Worm (Caenorhabditis elegans) whole organism, young adult: ENCODE results near the gene F59A7.12.
A peak's percentile ranks its signal among the peaks of the same experiment; 100 is the strongest.

Experiments
- B0019.2 ChIP-seq: fragments of 200-800 bp; sonication (Bioruptor generic); conservative IDR thresholded peaks from 2 replicates; pipeline ENCODE4 v1.3.6; 2022; ENCODE audit warnings: missing genetic modification reagents, missing genetic modification characterization, missing compliant biosample characterization
- B0336.3 ChIP-seq: fragments of 200-800 bp; sonication (Bioruptor generic); IDR thresholded peaks from 2 replicates; pipeline ENCODE4 v1.3.6; 2022; ENCODE audit warnings: missing genetic modification characterization, missing compliant biosample characterization
- K11D2.4 ChIP-seq: fragments of 200-800 bp; sonication (Bioruptor generic); IDR thresholded peaks from 2 replicates; pipeline ENCODE4 v1.3.6; 2022; ENCODE audit warnings: missing genetic modification reagents, missing genetic modification characterization, missing compliant biosample characterization
- K12H6.12 ChIP-seq: fragments of 200-800 bp; sonication (Bioruptor generic); optimal IDR thresholded peaks from 2 replicates; lab custom pipeline; 2018; ENCODE audit warnings: mild to moderate bottlenecking, missing genetic modification characterization, missing compliant biosample characterization
- T07F8.4 ChIP-seq: sonication (generic microtip); optimal IDR thresholded peaks from 2 replicates; lab custom pipeline; 2016; ENCODE audit warnings: mild to moderate bottlenecking, missing genetic modification characterization, moderate library complexity, missing compliant biosample characterization
- Y79H2A.3 ChIP-seq: fragments of 200-800 bp; sonication (Bioruptor generic); conservative IDR thresholded peaks from 2 replicates; pipeline ENCODE4 v1.3.6; 2022; ENCODE audit warnings: missing genetic modification reagents, missing genetic modification characterization, missing compliant biosample characterization
- akir-1 ChIP-seq: fragments of 200-800 bp; sonication (Bioruptor generic); optimal IDR thresholded peaks from 2 replicates; lab custom pipeline; 2018; ENCODE audit warnings: mild to moderate bottlenecking, missing genetic modification characterization, moderate library complexity, missing compliant biosample characterization
- aptf-3 ChIP-seq: fragments of 200-800 bp; sonication (Bioruptor generic); IDR thresholded peaks from 2 replicates; pipeline ENCODE4 v1.3.6; 2022; ENCODE audit warnings: missing genetic modification characterization, missing compliant biosample characterization
- athp-1 ChIP-seq: sonication (generic microtip); optimal IDR thresholded peaks from 2 replicates; lab custom pipeline; 2017; ENCODE audit warnings: mild to moderate bottlenecking, missing genetic modification characterization, missing compliant biosample characterization
- attf-5 ChIP-seq: fragments of 200-800 bp; sonication (Bioruptor generic); optimal IDR thresholded peaks from 2 replicates; lab custom pipeline; 2018; ENCODE audit warnings: mild to moderate bottlenecking, missing genetic modification characterization, missing compliant biosample characterization
- attf-6 ChIP-seq: fragments of 200-800 bp; sonication (Bioruptor generic); IDR thresholded peaks from 2 replicates; pipeline ENCODE4 v1.3.6; 2022; ENCODE audit warnings: missing genetic modification reagents, missing genetic modification characterization, missing compliant biosample characterization
- ceh-40 ChIP-seq: fragments of 200-800 bp; sonication (Bioruptor generic); IDR thresholded peaks from 2 replicates; pipeline ENCODE4 v1.3.6; 2022; ENCODE audit warnings: missing genetic modification characterization, missing compliant biosample characterization
- ceh-91 ChIP-seq: fragments of 200-800 bp; sonication (Bioruptor generic); IDR thresholded peaks from 2 replicates; pipeline ENCODE4 v1.3.6; 2022; ENCODE audit warnings: missing genetic modification reagents, missing genetic modification characterization, missing compliant biosample characterization
- chd-7 ChIP-seq: sonication (generic microtip); optimal IDR thresholded peaks from 2 replicates; lab custom pipeline; 2016; ENCODE audit warnings: mild to moderate bottlenecking, missing genetic modification characterization, moderate library complexity, missing compliant biosample characterization
- dox-1 ChIP-seq: fragments of 200-800 bp; sonication (Bioruptor generic); IDR thresholded peaks from 2 replicates; pipeline ENCODE4 v1.3.6; 2022; ENCODE audit warnings: missing genetic modification reagents, missing genetic modification characterization, missing compliant biosample characterization
- efl-1 ChIP-seq: fragments of 150-350 bp; optimal IDR thresholded peaks from 2 replicates; lab custom pipeline; 2014; ENCODE audit warnings: missing biosample characterization, missing genetic modification reagents, missing genetic modification characterization
- egl-44 ChIP-seq: fragments of 200-800 bp; sonication (Bioruptor generic); IDR thresholded peaks from 2 replicates; pipeline ENCODE4 v1.3.6; 2022; ENCODE audit warnings: missing genetic modification reagents, missing genetic modification characterization, missing compliant biosample characterization
- egrh-3 ChIP-seq: fragments of 200-800 bp; sonication (Bioruptor generic); IDR thresholded peaks from 2 replicates; pipeline ENCODE4 v1.3.6; 2022; ENCODE audit warnings: missing genetic modification reagents, missing genetic modification characterization, missing compliant biosample characterization
- gei-17 ChIP-seq: fragments of 200-800 bp; sonication (Bioruptor generic); optimal IDR thresholded peaks from 2 replicates; lab custom pipeline; 2018; ENCODE audit warnings: mild to moderate bottlenecking, missing genetic modification characterization, missing compliant biosample characterization
- hmg-1.2 ChIP-seq: fragments of 200-800 bp; sonication (Bioruptor generic); IDR thresholded peaks from 2 replicates; pipeline ENCODE4 v1.3.6; 2022; ENCODE audit warnings: missing genetic modification reagents, missing genetic modification characterization, missing compliant biosample characterization
- hrde-1 ChIP-seq: sonication (generic microtip); optimal IDR thresholded peaks from 2 replicates; lab custom pipeline; 2016; ENCODE audit warnings: missing genetic modification characterization, mild to moderate bottlenecking, missing compliant biosample characterization, moderate library complexity, missing genotype, missing genetic modification reagents, borderline replicate concordance
- lag-1 ChIP-seq: fragments of 200-800 bp; sonication (Bioruptor generic); IDR thresholded peaks from 2 replicates; pipeline ENCODE4 v1.3.6; 2022; ENCODE audit warnings: missing genetic modification reagents, missing genetic modification characterization, missing compliant biosample characterization
- let-607 ChIP-seq, 2 experiments: fragments of 200-800 bp in 1 of 2; sonication (Bioruptor generic) in 1 of 2; sonication (generic microtip) in 1 of 2; optimal IDR thresholded peaks; 2 replicates each; lab custom pipeline; 2016 to 2018; ENCODE audit warnings: mild to moderate bottlenecking in 2 of 2, missing compliant biosample characterization in 2 of 2, missing genetic modification characterization in 2 of 2, moderate library complexity in 2 of 2, missing genotype in 1 of 2
- lin-26 ChIP-seq: fragments of 200-800 bp; sonication (Bioruptor generic); IDR thresholded peaks from 2 replicates; pipeline ENCODE4 v1.3.6; 2022; ENCODE audit warnings: missing genetic modification reagents, missing genetic modification characterization, missing compliant biosample characterization
- lin-40 ChIP-seq: sonication (generic microtip); optimal IDR thresholded peaks from 2 replicates; lab custom pipeline; 2016; ENCODE audit warnings: missing genetic modification characterization, mild to moderate bottlenecking, missing compliant biosample characterization, missing genotype, missing genetic modification reagents
- lin-54 ChIP-seq: fragments of 200-800 bp; sonication (Bioruptor generic); optimal IDR thresholded peaks from 2 replicates; lab custom pipeline; 2018; ENCODE audit warnings: mild to moderate bottlenecking, missing genetic modification characterization, missing compliant biosample characterization
- madf-10 ChIP-seq: sonication (generic microtip); optimal IDR thresholded peaks from 2 replicates; lab custom pipeline; 2016; ENCODE audit warnings: mild to moderate bottlenecking, missing genetic modification characterization, missing compliant biosample characterization
- madf-3 ChIP-seq: fragments of 200-800 bp; sonication (Bioruptor generic); IDR thresholded peaks from 2 replicates; pipeline ENCODE4 v1.3.6; 2022; ENCODE audit warnings: missing genetic modification reagents, missing genetic modification characterization, missing compliant biosample characterization
- mel-28 ChIP-seq: sonication (generic microtip); optimal IDR thresholded peaks from 2 replicates; lab custom pipeline; 2016; ENCODE audit warnings: borderline replicate concordance, mild to moderate bottlenecking, missing genetic modification characterization, missing compliant biosample characterization
- mxl-1 ChIP-seq: sonication (generic microtip); optimal IDR thresholded peaks from 2 replicates; lab custom pipeline; 2016; ENCODE audit warnings: missing genetic modification characterization, missing compliant biosample characterization
- nfyb-1 ChIP-seq: fragments of 200-800 bp; sonication (Bioruptor generic); IDR thresholded peaks from 2 replicates; pipeline ENCODE4 v1.3.6; 2022; ENCODE audit warnings: missing genetic modification reagents, missing genetic modification characterization, missing compliant biosample characterization
- nhr-90 ChIP-seq: sonication (generic microtip); optimal IDR thresholded peaks from 2 replicates; lab custom pipeline; 2016; ENCODE audit warnings: missing genotype, mild to moderate bottlenecking, missing genetic modification characterization, missing compliant biosample characterization
- pbrm-1 ChIP-seq: fragments of 200-800 bp; sonication (Bioruptor generic); IDR thresholded peaks from 2 replicates; pipeline ENCODE4 v1.3.6; 2022; ENCODE audit warnings: missing genetic modification reagents, missing genetic modification characterization, missing compliant biosample characterization
- rec-8 ChIP-seq, 2 experiments: sonication (generic microtip); optimal IDR thresholded peaks; 2 replicates each; lab custom pipeline; 2016; ENCODE audit warnings: mild to moderate bottlenecking in 2 of 2, missing genetic modification characterization in 2 of 2, missing genetic modification reagents in 2 of 2, missing genotype in 2 of 2, missing biosample characterization in 1 of 2, missing compliant biosample characterization in 1 of 2, moderate library complexity in 1 of 2
- repo-1 ChIP-seq: sonication (generic microtip); optimal IDR thresholded peaks from 2 replicates; lab custom pipeline; 2017; ENCODE audit warnings: mild to moderate bottlenecking, missing genetic modification characterization, missing compliant biosample characterization
- sdz-38 ChIP-seq: sonication (generic microtip); optimal IDR thresholded peaks from 2 replicates; lab custom pipeline; 2016; ENCODE audit warnings: missing genotype, missing genetic modification characterization, missing compliant biosample characterization
- sea-2 ChIP-seq: fragments of 200-800 bp; sonication (Bioruptor generic); IDR thresholded peaks from 2 replicates; pipeline ENCODE4 v1.3.6; 2022; ENCODE audit warnings: missing genetic modification characterization, missing compliant biosample characterization
- snpc-3.4 ChIP-seq: sonication (generic microtip); optimal IDR thresholded peaks from 2 replicates; lab custom pipeline; 2017; ENCODE audit warnings: missing genetic modification characterization, mild to moderate bottlenecking, missing compliant biosample characterization, antibody characterized with exemption, moderate library complexity, missing genotype, missing genetic modification reagents
- snpc-4 ChIP-seq, 5 experiments: fragments of 150-350 bp in 1 of 5; sonication (generic microtip) in 4 of 5; optimal IDR thresholded peaks; 2 replicates each; lab custom pipeline; 2014 to 2018; ENCODE audit warnings: missing genetic modification characterization in 5 of 5, missing biosample characterization in 3 of 5, antibody characterized with exemption in 2 of 5, mild to moderate bottlenecking in 2 of 5, missing compliant biosample characterization in 2 of 5, missing genotype in 2 of 5, moderate library complexity in 2 of 5, missing genetic modification reagents in 1 of 5
- tbp1 ChIP-seq: fragments of 200-800 bp; sonication (Bioruptor generic); optimal IDR thresholded peaks from 2 replicates; lab custom pipeline; 2018; ENCODE audit warnings: mild to moderate bottlenecking, missing genetic modification characterization, missing compliant biosample characterization
- tbx-9 ChIP-seq: sonication (generic microtip); optimal IDR thresholded peaks from 2 replicates; lab custom pipeline; 2016; ENCODE audit warnings: borderline replicate concordance, missing genetic modification characterization, inconsistent platforms, missing compliant biosample characterization
- zfh-2 ChIP-seq: fragments of 200-800 bp; sonication (Bioruptor generic); conservative IDR thresholded peaks from 2 replicates; pipeline ENCODE4 v1.3.6; 2022; ENCODE audit warnings: missing genetic modification reagents, missing genetic modification characterization, missing compliant biosample characterization
- zim-3 ChIP-seq: sonication (generic microtip); optimal IDR thresholded peaks from 2 replicates; lab custom pipeline; 2017; ENCODE audit warnings: mild to moderate bottlenecking, missing genetic modification characterization, moderate library complexity, missing compliant biosample characterization
- ztf-18 ChIP-seq: sonication (generic microtip); optimal IDR thresholded peaks from 2 replicates; lab custom pipeline; 2016; ENCODE audit warnings: missing genotype, mild to moderate bottlenecking, missing genetic modification characterization, missing compliant biosample characterization
- ztf-26 ChIP-seq: sonication (generic microtip); optimal IDR thresholded peaks from 2 replicates; lab custom pipeline; 2017; ENCODE audit warnings: missing genetic modification characterization, missing compliant biosample characterization
- ztf-6 ChIP-seq: fragments of 200-800 bp; sonication (Bioruptor generic); IDR thresholded peaks from 2 replicates; pipeline ENCODE4 v1.3.6; 2022; ENCODE audit warnings: missing genetic modification reagents, missing genetic modification characterization, missing compliant biosample characterization

The F59A7.12 gene

ce11 chrV:2067419-2067818 is 37.4 kb downstream of the F59A7.12 start (continued):
- TF ChIP-seq mxl-1 (tag; lab: Kevin White, UChicago) (no peak), lag-1 (GFP tag; lab: Robert Waterston, UW) (no peak), aptf-3 (GFP tag; lab: Robert Waterston, UW) (no peak), egrh-3 (GFP tag; lab: Robert Waterston, UW) (no peak), pbrm-1 (GFP tag; lab: Robert Waterston, UW) (peak; percentile 65), hrde-1 (tag; lab: Kevin White, UChicago) (no peak), ztf-6 (no peak), ceh-91 (GFP tag; lab: Robert Waterston, UW) (peak; percentile 90), nhr-90 (no peak), B0019.2 (GFP tag; lab: Robert Waterston, UW) (peak; percentile 55; the same call in 1 of the 2 replicates), K12H6.12 (no peak), akir-1 (GFP tag; lab: Kevin White, UChicago) (no peak), attf-6 (GFP tag; lab: Robert Waterston, UW) (no peak), efl-1 (peak; percentile 89), sea-2 (no peak)

DNA sequence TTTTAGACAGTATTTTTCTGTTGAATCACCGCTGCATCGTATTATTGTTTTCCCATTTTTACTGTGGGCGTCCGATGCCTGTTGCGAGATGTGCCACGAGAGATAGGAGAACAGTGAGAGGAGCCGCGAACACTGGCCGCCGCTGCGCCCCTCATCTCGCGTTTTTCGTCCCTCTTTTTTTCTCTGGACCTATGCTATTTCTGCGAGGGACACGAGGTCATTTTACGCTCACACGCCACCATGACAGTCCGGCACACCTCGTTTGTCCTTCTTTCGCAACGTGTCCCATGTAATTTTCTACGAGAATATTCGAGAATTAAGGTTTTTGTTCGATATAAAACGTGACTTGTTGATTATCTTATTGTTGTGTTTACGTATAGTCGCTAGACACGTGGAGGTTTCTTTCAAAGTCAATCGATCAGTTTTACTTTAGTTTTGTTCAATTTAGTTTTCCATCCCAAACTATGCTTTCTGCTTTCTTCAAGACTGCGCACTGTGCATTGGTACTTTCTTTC is 38.1 kb downstream of the F59A7.12 start, which contains the start of gene lbp-9:
TSS of gene lbp-9 (plus strand) at position 465 of the 515 bp plus-strand sequence.
- TF ChIP-seq lin-54, result peak; percentile 51
- peak; percentile 2 for TF ChIP-seq lin-40 (tag; lab: Kevin White, UChicago)
- TF ChIP-seq chd-7 (tag; lab: Kevin White, UChicago), result peak; percentile 36
- peak; percentile 94 for TF ChIP-seq zfh-2 (GFP tag; lab: Robert Waterston, UW)
- peak; percentile 71; the same call in 1 of the 2 replicates for TF ChIP-seq Y79H2A.3 (GFP tag; lab: Robert Waterston, UW)
- 0 out of 2 replicates have a peak, but pooled peaks have one; percentile 46 for TF ChIP-seq nfyb-1 (GFP tag; lab: Robert Waterston, UW)
- TF ChIP-seq madf-3 (GFP tag; lab: Robert Waterston, UW), result no peak
- peak; percentile 1 for TF ChIP-seq gei-17 (GFP tag; lab: Kevin White, UChicago)
- no peak for TF ChIP-seq repo-1 (tag; lab: Kevin White, UChicago)
- TF ChIP-seq attf-5, result peak; percentile 79
- TF ChIP-seq B0336.3 (GFP tag; lab: Robert Waterston, UW), result peak; percentile 38; the same call in 1 of the 2 replicates
- TF ChIP-seq K11D2.4, result 0 out of 2 replicates have a peak, but pooled peaks have one; percentile 61
- no peak for TF ChIP-seq snpc-3.4 (tag; lab: Kevin White, UChicago)
- TF ChIP-seq mel-28 (tag; lab: Kevin White, UChicago), result no peak
- TF ChIP-seq egrh-3 (GFP tag; lab: Robert Waterston, UW), result peak; percentile 41
- TF ChIP-seq tbx-9, result no peak
- TF ChIP-seq tbp1, result peak; percentile 40
- peak; percentile 61 for TF ChIP-seq K12H6.12
- peak; percentile 33 for TF ChIP-seq zim-3 (tag; lab: Kevin White, UChicago)
- peak; percentile 34 for TF ChIP-seq madf-10 (tag; lab: Kevin White, UChicago)
- TF ChIP-seq lin-26 (GFP tag; lab: Robert Waterston, UW), result peak; percentile 71; the same call in 1 of the 2 replicates
- no peak for TF ChIP-seq snpc-4 (GFP tag; optimal IDR thresholded peaks at IDR 0.05; lab: Kevin White, UChicago)
- TF ChIP-seq snpc-4 (tag; optimal IDR thresholded peaks at IDR 0.05; lab: Kevin White, UChicago), result peak in 1 of 4 experiments; percentile 12
- peak; percentile 60 for TF ChIP-seq T07F8.4 (tag; lab: Kevin White, UChicago)
- peak; percentile 44 for TF ChIP-seq ztf-18 (tag; lab: Kevin White, UChicago)
- peak; percentile 0 for TF ChIP-seq athp-1
- TF ChIP-seq hmg-1.2 (GFP tag; lab: Robert Waterston, UW), result peak; percentile 76; the same call in 1 of the 2 replicates
- no peak for TF ChIP-seq rec-8 (tag; optimal IDR thresholded peaks at IDR 0.05; lab: Kevin White, UChicago)
- peak; percentile 80 for TF ChIP-seq ceh-40 (GFP tag; lab: Robert Waterston, UW)
- peak; percentile 67; the same call in 1 of the 2 replicates for TF ChIP-seq dox-1 (GFP tag; lab: Robert Waterston, UW)
- no peak for TF ChIP-seq ztf-26 (tag; lab: Kevin White, UChicago)
- peak in 1 of 2 experiments; percentile 30 for TF ChIP-seq let-607 (tag; optimal IDR thresholded peaks at IDR 0.05; lab: Kevin White, UChicago)
- TF ChIP-seq sdz-38, result no peak
- TF ChIP-seq egl-44 (GFP tag; lab: Robert Waterston, UW), result peak; percentile 43; the same call in 1 of the 2 replicates
